Worm (Caenorhabditis elegans): ENCODE measurements around the gene ztf-14.

ztf-14 gene

DNA sequence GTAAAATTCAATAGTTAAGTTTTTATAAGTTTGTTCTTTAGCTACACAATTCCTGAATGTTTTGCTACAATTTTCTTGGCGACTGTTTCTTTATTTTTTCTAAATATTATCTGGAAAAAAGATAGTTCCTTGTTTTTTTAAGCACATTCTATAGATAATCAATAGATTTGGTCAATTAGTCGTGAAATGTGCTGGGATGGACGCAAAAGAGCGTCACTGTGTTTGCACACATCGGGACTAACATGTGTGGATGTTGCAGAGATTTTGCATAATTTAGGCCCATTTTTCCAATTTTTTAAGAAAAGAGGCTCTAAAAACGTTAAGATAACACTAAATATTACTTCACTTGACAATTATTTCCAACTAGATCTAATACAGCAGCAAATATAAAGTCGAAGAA is 17.6 kb downstream of the ztf-14 start:
- TF ChIP-seq mep-1 (tag; optimal IDR thresholded peaks at IDR 0.05), result peak; percentile 8
- TF ChIP-seq pha-4 (tag; optimal IDR thresholded peaks at IDR 0.05), result no peak
- TF ChIP-seq unc-120 (tag; optimal IDR thresholded peaks at IDR 0.05; ENCODE audit: poor library complexity, severe bottlenecking), result peak; percentile 4
- TF ChIP-seq ces-1 (GFP tag; optimal IDR thresholded peaks at IDR 0.05), result peak; percentile 93
- TF ChIP-seq cnd-1 (tag; optimal IDR thresholded peaks at IDR 0.05), result no peak

DNA sequence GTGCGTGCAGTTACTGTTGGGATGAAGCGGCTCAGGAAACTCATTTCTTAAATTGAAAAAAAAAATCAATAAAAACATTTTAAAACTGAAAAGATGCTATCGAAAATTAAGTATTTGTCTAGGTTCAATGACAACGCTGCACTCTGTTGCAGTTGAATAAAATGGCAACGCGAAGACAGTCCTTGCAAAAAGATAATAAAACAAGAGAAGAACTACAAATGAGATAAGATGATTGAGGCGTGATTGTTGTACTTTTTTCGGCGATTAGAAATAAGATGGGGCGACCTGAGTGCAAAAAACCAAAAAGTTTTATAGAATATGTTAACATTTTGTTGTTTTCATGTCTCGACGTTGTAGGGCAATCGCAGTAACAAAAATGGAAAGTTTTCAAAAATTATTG is 19.1 kb downstream of the ztf-14 start, which contains the start of gene gcsh-1:
Gene gcsh-1, minus strand, starts transcription at position 46 of the 400 bp plus-strand sequence.
- TF ChIP-seq ces-1 (GFP tag; optimal IDR thresholded peaks at IDR 0.05), result no peak
- TF ChIP-seq mab-5 (tag; optimal IDR thresholded peaks at IDR 0.05), result no peak
- TF ChIP-seq lin-13 (tag; optimal IDR thresholded peaks at IDR 0.05), result no peak
- no peak for TF ChIP-seq nhr-12 (tag; optimal IDR thresholded peaks at IDR 0.05)
- TF ChIP-seq zip-8 (tag; optimal IDR thresholded peaks at IDR 0.05), result no peak
- no peak for TF ChIP-seq unc-39 (tag; optimal IDR thresholded peaks at IDR 0.05)
- no peak for TF ChIP-seq hlh-1 (tag; optimal IDR thresholded peaks at IDR 0.05)
- TF ChIP-seq lin-32 (GFP tag; optimal IDR thresholded peaks at IDR 0.05), result no peak
- no peak for TF ChIP-seq nhr-76 (tag; optimal IDR thresholded peaks at IDR 0.05)
- TF ChIP-seq ceh-39 (tag; optimal IDR thresholded peaks at IDR 0.05), result no peak
- TF ChIP-seq pha-4 (tag; optimal IDR thresholded peaks at IDR 0.05), result no peak
- no peak for TF ChIP-seq ceh-43 (GFP tag; optimal IDR thresholded peaks at IDR 0.05)
- no peak for TF ChIP-seq nhr-237 (tag; optimal IDR thresholded peaks at IDR 0.05)
- TF ChIP-seq blmp-1 (tag; optimal IDR thresholded peaks at IDR 0.05), result no peak
- no peak for TF ChIP-seq nhr-2 (tag; optimal IDR thresholded peaks at IDR 0.05)
- TF ChIP-seq ztf-11 (tag; optimal IDR thresholded peaks at IDR 0.05), result no peak
- TF ChIP-seq elt-1 (tag; optimal IDR thresholded peaks at IDR 0.05; ENCODE audit: borderline replicate concordance, insufficient read depth), result no peak

DNA sequence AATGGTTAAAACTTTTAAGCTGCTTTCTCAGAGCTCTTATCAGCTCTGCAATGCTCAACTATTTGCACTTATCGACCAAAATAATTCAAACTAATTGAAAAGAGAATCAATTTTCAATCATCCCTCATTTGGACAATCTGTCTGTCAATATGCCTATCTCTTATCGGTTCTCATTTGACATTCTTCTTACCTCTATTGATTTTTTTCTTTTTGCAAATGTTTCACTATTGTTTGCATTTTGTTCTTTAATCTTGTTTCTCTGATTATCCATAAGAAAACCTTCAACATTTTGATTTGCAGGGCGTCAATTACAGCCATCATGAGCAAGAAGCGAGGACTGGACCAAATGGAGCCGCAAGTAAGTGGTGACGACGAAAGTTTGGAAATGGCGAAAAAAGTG is 20.7 kb downstream of the ztf-14 start, which contains the start of gene D1025.10:
Gene D1025.10, plus strand, starts transcription at position 301 of the 400 bp plus-strand sequence.
- TF ChIP-seq nhr-12 (tag; optimal IDR thresholded peaks at IDR 0.05), result no peak
- no peak for TF ChIP-seq ceh-43 (GFP tag; optimal IDR thresholded peaks at IDR 0.05)
- no peak for TF ChIP-seq unc-62 (GFP tag; optimal IDR thresholded peaks at IDR 0.05)
- TF ChIP-seq lin-13 (tag; optimal IDR thresholded peaks at IDR 0.05), result no peak
- TF ChIP-seq elt-1 (tag; optimal IDR thresholded peaks at IDR 0.05; ENCODE audit: borderline replicate concordance, insufficient read depth), result no peak
- TF ChIP-seq lin-32 (GFP tag; optimal IDR thresholded peaks at IDR 0.05), result no peak
- TF ChIP-seq ztf-11 (tag; optimal IDR thresholded peaks at IDR 0.05), result no peak
- no peak for TF ChIP-seq unc-120 (tag; optimal IDR thresholded peaks at IDR 0.05; ENCODE audit: poor library complexity, severe bottlenecking)
- no peak for TF ChIP-seq flh-1 (GFP tag; optimal IDR thresholded peaks at IDR 0.05)
- TF ChIP-seq mab-5 (tag; optimal IDR thresholded peaks at IDR 0.05), result no peak
- no peak for TF ChIP-seq ceh-39 (tag; optimal IDR thresholded peaks at IDR 0.05)
- TF ChIP-seq M03D4.4 (tag; optimal IDR thresholded peaks at IDR 0.05), result no peak
- no peak for TF ChIP-seq bed-3 (GFP tag; optimal IDR thresholded peaks at IDR 0.05)
- TF ChIP-seq sem-2 (GFP tag; optimal IDR thresholded peaks at IDR 0.05), result no peak
- no peak for TF ChIP-seq cnd-1 (tag; optimal IDR thresholded peaks at IDR 0.05)

DNA sequence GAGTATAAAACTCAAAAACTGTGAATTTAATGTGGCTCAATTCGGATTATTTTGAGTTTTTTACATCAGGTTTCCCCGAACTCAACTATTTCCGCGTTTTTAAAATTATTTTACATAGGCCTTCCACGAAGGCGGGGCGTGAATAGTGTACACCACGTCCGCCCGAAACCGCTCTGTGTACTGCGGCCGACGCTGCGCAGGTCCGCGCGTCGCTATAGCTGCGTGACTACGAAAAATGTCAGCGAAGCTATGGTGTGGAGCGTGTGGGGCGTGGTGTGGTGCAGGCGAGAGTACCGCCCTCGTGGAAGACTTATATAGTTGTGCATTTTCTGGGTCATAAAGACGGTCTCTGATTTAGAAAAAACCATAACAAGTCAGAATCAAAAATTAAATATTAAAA is 22.0 kb downstream of the ztf-14 start:
- TF ChIP-seq nhr-2 (tag; optimal IDR thresholded peaks at IDR 0.05) (no peak), nhr-28 (tag; optimal IDR thresholded peaks at IDR 0.05) (no peak), ham-2 (GFP tag; optimal IDR thresholded peaks at IDR 0.05) (no peak)

DNA sequence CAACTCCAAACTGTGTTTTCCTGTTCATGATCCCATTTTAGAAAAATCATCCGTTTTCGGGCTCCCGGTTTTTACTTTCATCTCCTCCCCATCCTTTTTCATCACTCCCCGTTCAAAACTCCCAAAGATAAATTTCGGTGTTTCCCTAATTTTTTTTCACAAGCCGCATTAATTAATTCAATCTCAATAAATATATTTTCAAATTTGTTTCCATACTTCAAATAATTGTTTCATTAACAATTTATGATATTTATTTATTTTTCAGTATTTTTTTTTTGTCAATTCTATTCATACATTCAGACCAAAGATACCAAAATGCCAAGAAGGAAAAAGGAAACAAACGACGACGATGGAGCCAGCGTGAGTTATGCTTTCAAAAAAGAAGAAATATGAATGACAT is 24.6 kb downstream of the ztf-14 start, which contains the start of gene D1025.1:
Gene D1025.1, plus strand, starts transcription at position 301 of the 400 bp plus-strand sequence.
- TF ChIP-seq sem-2 (GFP tag; optimal IDR thresholded peaks at IDR 0.05), result no peak
- no peak for TF ChIP-seq unc-39 (tag; optimal IDR thresholded peaks at IDR 0.05)
- no peak for TF ChIP-seq zip-8 (tag; optimal IDR thresholded peaks at IDR 0.05)
- no peak for TF ChIP-seq ces-1 (GFP tag; optimal IDR thresholded peaks at IDR 0.05)
- no peak for TF ChIP-seq pha-4 (tag; optimal IDR thresholded peaks at IDR 0.05)
- no peak for TF ChIP-seq blmp-1 (tag; optimal IDR thresholded peaks at IDR 0.05)
- no peak for TF ChIP-seq elt-1 (tag; optimal IDR thresholded peaks at IDR 0.05; ENCODE audit: borderline replicate concordance, insufficient read depth)
- no peak for TF ChIP-seq mab-5 (tag; optimal IDR thresholded peaks at IDR 0.05)
- no peak for TF ChIP-seq nhr-76 (tag; optimal IDR thresholded peaks at IDR 0.05)
- TF ChIP-seq elt-3 (tag; optimal IDR thresholded peaks at IDR 0.05), result no peak
- TF ChIP-seq ceh-39 (tag; optimal IDR thresholded peaks at IDR 0.05), result no peak
- TF ChIP-seq M03D4.4 (tag; optimal IDR thresholded peaks at IDR 0.05), result no peak

DNA sequence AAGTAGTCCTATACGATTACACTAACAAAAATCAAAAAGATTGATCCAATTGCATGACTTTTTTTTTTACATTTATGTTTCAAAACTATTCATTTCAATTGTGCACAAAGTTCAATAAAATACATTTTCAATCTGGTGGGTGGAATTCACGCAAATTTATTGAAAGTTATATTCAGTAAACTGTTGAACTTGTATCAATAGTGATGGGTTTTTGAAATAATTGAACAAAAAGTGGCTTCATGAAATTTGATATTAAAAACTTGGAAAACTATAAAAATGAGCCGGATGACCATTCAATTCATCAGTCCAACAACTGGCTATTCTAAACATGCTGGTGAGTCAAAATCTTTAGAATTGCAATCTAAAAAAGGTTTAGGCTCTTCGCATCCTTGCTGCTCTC is 27.4 kb downstream of the ztf-14 start, which contains the start of gene nspc-16:
Gene nspc-16, plus strand, starts transcription at position 301 of the 400 bp plus-strand sequence.
- TF ChIP-seq nhr-237 (tag; optimal IDR thresholded peaks at IDR 0.05) (no peak), snpc-4 (tag; optimal IDR thresholded peaks at IDR 0.05) (no peak), bed-3 (GFP tag; optimal IDR thresholded peaks at IDR 0.05) (no peak), ces-1 (GFP tag; optimal IDR thresholded peaks at IDR 0.05) (no peak), ham-2 (GFP tag; optimal IDR thresholded peaks at IDR 0.05) (no peak), drap-1 (GFP tag; optimal IDR thresholded peaks at IDR 0.05) (no peak), nhr-76 (tag; optimal IDR thresholded peaks at IDR 0.05) (no peak), lin-13 (tag; optimal IDR thresholded peaks at IDR 0.05) (no peak)
